Worm (Caenorhabditis elegans): ENCODE measurements around the gene T04C12.33.

T04C12.33 gene

ce11 chrV:11043767-11044166, 8.3 kb upstream of the T04C12.33 start, which contains the start of gene C45B11.6:
C45B11.6 (plus strand) TSS chrV:11044067.
- no peak for TF ChIP-seq nhr-120 (GFP tag; IDR thresholded peaks at IDR 0.05)

- TF ChIP-seq ztf-22 (GFP tag; optimal IDR thresholded peaks at IDR 0.05) = no peak
- no peak for TF ChIP-seq aptf-2 (GFP tag; conservative IDR thresholded peaks at IDR 0.05)
- TF ChIP-seq rec-8 (tag; optimal IDR thresholded peaks at IDR 0.05) = no peak
- peak; percentile 14 for TF ChIP-seq nhr-80 (tag; optimal IDR thresholded peaks at IDR 0.05)
- TF ChIP-seq snpc-1.3 (tag; optimal IDR thresholded peaks at IDR 0.05; ENCODE audit: insufficient read depth) = no peak
Observed at ce11 chrV:11046730-11047129, 5.3 kb upstream of the T04C12.33 start, which contains the start of gene dhs-18. dhs-18 (minus strand) TSS chrV:11046833.

- TF ChIP-seq cebp-1 (GFP tag; IDR thresholded peaks at IDR 0.05) = no peak
- TF ChIP-seq cebp-1 (tag; optimal IDR thresholded peaks at IDR 0.05) = no peak
- no peak for TF ChIP-seq lin-54 (GFP tag; optimal IDR thresholded peaks at IDR 0.05)
- no peak for TF ChIP-seq pbrm-1 (GFP tag; IDR thresholded peaks at IDR 0.05)
- no peak for TF ChIP-seq tlf-1 (GFP tag; optimal IDR thresholded peaks at IDR 0.05)
- no peak for TF ChIP-seq sdz-38 (tag; optimal IDR thresholded peaks at IDR 0.05)
- TF ChIP-seq fkh-3 (tag; optimal IDR thresholded peaks at IDR 0.05) = no peak
- no peak for TF ChIP-seq Y79H2A.3 (GFP tag; conservative IDR thresholded peaks at IDR 0.05)
- no peak for TF ChIP-seq ztf-28 (GFP tag; IDR thresholded peaks at IDR 0.05)
- no peak for TF ChIP-seq mxl-1 (tag; optimal IDR thresholded peaks at IDR 0.05)
- TF ChIP-seq attf-5 (GFP tag; optimal IDR thresholded peaks at IDR 0.05) = no peak
- no peak for TF ChIP-seq F23B12.7 (tag; optimal IDR thresholded peaks at IDR 0.05; ENCODE audit: insufficient read depth)
- TF ChIP-seq ZK185.1 (tag; optimal IDR thresholded peaks at IDR 0.05; ENCODE audit: poor library complexity, severe bottlenecking) = no peak
- no peak for TF ChIP-seq mel-28 (tag; optimal IDR thresholded peaks at IDR 0.05; ENCODE audit: borderline replicate concordance)
- TF ChIP-seq Y53F4B.3 (GFP tag; IDR thresholded peaks at IDR 0.05) = no peak
- TF ChIP-seq D2030.7 (GFP tag; IDR thresholded peaks at IDR 0.05) = no peak
- TF ChIP-seq T07F8.4 (tag; optimal IDR thresholded peaks at IDR 0.05) = no peak
Observed at ce11 chrV:11048678-11049077, 3.3 kb upstream of the T04C12.33 start, which contains the start of gene srh-74. srh-74 (minus strand) TSS chrV:11048778.

ce11 chrV:11053827-11054226, 1.8 kb downstream of the T04C12.33 start, which contains the start of gene T04C12.7:
T04C12.7 (plus strand) TSS chrV:11054127.
- TF ChIP-seq cebp-1 (GFP tag; IDR thresholded peaks at IDR 0.05) = no peak
- TF ChIP-seq cebp-1 (tag; optimal IDR thresholded peaks at IDR 0.05) = no peak
- no peak for TF ChIP-seq him-1 (tag; optimal IDR thresholded peaks at IDR 0.05)
- TF ChIP-seq tlf-1 (GFP tag; optimal IDR thresholded peaks at IDR 0.05) = no peak
- no peak for TF ChIP-seq mel-28 (tag; optimal IDR thresholded peaks at IDR 0.05; ENCODE audit: borderline replicate concordance)
- no peak for TF ChIP-seq ztf-3 (GFP tag; optimal IDR thresholded peaks at IDR 0.05)
- TF ChIP-seq D2030.7 (GFP tag; IDR thresholded peaks at IDR 0.05) = no peak
- TF ChIP-seq bed-1 (GFP tag; IDR thresholded peaks at IDR 0.05) = no peak
- no peak for TF ChIP-seq lir-1 (GFP tag; conservative IDR thresholded peaks at IDR 0.05)

ce11 chrV:11056484-11056883, 4.5 kb downstream of the T04C12.33 start:
- TF ChIP-seq sea-2 (GFP tag; IDR thresholded peaks at IDR 0.05) = no peak
- TF ChIP-seq zim-3 (tag; optimal IDR thresholded peaks at IDR 0.05) = no peak
- no peak for TF ChIP-seq ama-1 (optimal IDR thresholded peaks at IDR 0.05)
- no peak for TF ChIP-seq ama-1 (GFP tag; optimal IDR thresholded peaks at IDR 0.05)
- TF ChIP-seq zfh-2 (GFP tag; conservative IDR thresholded peaks at IDR 0.05) = no peak
- TF ChIP-seq snpc-1.1 (tag; optimal IDR thresholded peaks at IDR 0.05; ENCODE audit: insufficient read depth) = no peak
- TF ChIP-seq ztf-18 (tag; optimal IDR thresholded peaks at IDR 0.05) = no peak
- TF ChIP-seq nfyb-1 (GFP tag; IDR thresholded peaks at IDR 0.05) = no peak
- no peak for TF ChIP-seq ceh-91 (GFP tag; IDR thresholded peaks at IDR 0.05)
- no peak for TF ChIP-seq akir-1 (GFP tag; optimal IDR thresholded peaks at IDR 0.05)
- TF ChIP-seq nfya-2 (GFP tag; IDR thresholded peaks at IDR 0.05) = no peak
- no peak for TF ChIP-seq ceh-100 (GFP tag; IDR thresholded peaks at IDR 0.05)
- no peak for TF ChIP-seq ekl-4 (GFP tag; IDR thresholded peaks at IDR 0.05)
- TF ChIP-seq madf-10 (tag; optimal IDR thresholded peaks at IDR 0.05) = no peak
- no peak for TF ChIP-seq repo-1 (tag; optimal IDR thresholded peaks at IDR 0.05)
- no peak for TF ChIP-seq egl-18 (GFP tag; IDR thresholded peaks at IDR 0.05)
